Fruit fly (Drosophila melanogaster): ENCODE measurements around the gene Orc5.

- TF ChIP-seq pan (optimal IDR thresholded peaks at IDR 0.05) = no peak
- TF ChIP-seq h (GFP tag; optimal IDR thresholded peaks at IDR 0.05) = peak; percentile 41
- TF ChIP-seq woc (GFP tag; optimal IDR thresholded peaks at IDR 0.05) = no peak
- no peak for TF ChIP-seq Hr78 (GFP tag; optimal IDR thresholded peaks at IDR 0.05)
- TF ChIP-seq psq (GFP tag; optimal IDR thresholded peaks at IDR 0.05) = no peak
- TF ChIP-seq br (GFP tag; optimal IDR thresholded peaks at IDR 0.05) = peak; percentile 56
- no peak for TF ChIP-seq usp (GFP tag; optimal IDR thresholded peaks at IDR 0.05)
- TF ChIP-seq lola (GFP tag; optimal IDR thresholded peaks at IDR 0.05) = no peak
- no peak for TF ChIP-seq GATAd (GFP tag; optimal IDR thresholded peaks at IDR 0.05)
- TF ChIP-seq CG32264 (GFP tag; optimal IDR thresholded peaks at IDR 0.05) = no peak
- TF ChIP-seq OdsH (GFP tag; optimal IDR thresholded peaks at IDR 0.05) = peak; percentile 2
- no peak for TF ChIP-seq Abd-B (GFP tag; optimal IDR thresholded peaks at IDR 0.05)
Observed at dm6 chr2L:13838647-13839390, 9.2 kb downstream of the Orc5 start.
